Fruit fly (Drosophila melanogaster) whole organism, larva: ENCODE results near the gene CG14676.

Experiments used
- noc ChIP-seq: fragments of 200-800 bp; sonication (Bioruptor generic); optimal IDR thresholded peaks from 3 replicates; lab custom pipeline; 2019; ENCODE audit warnings: missing biosample characterization, mild to moderate bottlenecking, missing genetic modification characterization, moderate library complexity

CG14676 gene

dm6 chr3R:5841290-5841689 is 5.7 kb upstream of the CG14676 start:
- no peak for TF ChIP-seq noc (tag; lab: Kevin White, UChicago)

dm6 chr3R:5843516-5843915 is 3.5 kb upstream of the CG14676 start:
- TF ChIP-seq noc (tag; lab: Kevin White, UChicago) = no peak

dm6 chr3R:5853032-5853431 is 6.0 kb downstream of the CG14676 start, which contains the start of gene CG34287:
TSS of gene CG34287 (plus strand) at chr3R:5853332.
- TF ChIP-seq noc (tag; lab: Kevin White, UChicago) = no peak

DNA sequence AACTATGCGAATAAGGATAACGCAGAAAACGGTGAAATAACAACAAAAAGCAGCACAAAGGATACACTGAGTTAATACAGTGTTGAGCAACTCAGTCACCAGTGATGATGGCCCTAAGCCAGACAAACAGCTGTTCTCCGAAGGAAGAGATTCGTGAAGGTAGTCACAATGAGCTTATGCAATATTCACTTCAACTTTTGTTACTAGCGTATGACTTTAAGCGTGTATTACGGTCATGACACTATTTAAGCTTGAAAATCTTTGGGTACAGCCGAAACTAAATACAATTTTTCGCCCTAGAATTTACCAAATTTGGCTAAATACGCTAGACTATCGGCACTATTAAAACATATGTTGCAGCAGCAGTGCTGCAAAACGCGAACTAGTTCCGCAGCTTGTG is 9.2 kb downstream of the CG14676 start, which contains the start of the genes disp and ECSIT:
Gene disp, minus strand, starts transcription at position 97 of the 400 bp plus-strand sequence.
Gene ECSIT, plus strand, starts transcription at position 371 of the 400 bp plus-strand sequence.
- no peak for TF ChIP-seq noc (tag; lab: Kevin White, UChicago)

DNA sequence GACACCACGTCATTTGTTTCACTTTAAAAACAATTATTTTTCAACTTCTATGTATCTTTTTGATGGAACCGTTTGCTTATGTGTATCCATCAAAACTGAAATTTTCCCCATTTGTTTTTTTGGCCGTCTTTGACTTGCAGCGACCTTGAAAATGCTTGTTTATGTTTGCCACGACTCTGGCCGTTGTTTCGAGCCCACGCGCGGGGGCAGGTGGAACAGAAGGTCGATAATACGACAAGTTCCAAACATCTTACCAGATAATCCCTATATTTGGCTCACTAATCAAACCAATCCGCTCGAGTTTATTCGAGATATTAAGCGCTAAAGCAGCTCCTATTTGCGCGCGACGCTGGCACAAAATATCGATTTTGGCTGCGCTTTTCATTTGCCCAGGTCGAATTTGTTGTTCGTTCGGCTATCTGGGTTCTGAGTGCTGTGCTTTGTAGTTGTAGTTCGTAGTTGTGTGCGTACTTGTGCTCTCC is 13.8 kb downstream of the CG14676 start:
- TF ChIP-seq noc (tag; lab: Kevin White, UChicago) = no peak

DNA sequence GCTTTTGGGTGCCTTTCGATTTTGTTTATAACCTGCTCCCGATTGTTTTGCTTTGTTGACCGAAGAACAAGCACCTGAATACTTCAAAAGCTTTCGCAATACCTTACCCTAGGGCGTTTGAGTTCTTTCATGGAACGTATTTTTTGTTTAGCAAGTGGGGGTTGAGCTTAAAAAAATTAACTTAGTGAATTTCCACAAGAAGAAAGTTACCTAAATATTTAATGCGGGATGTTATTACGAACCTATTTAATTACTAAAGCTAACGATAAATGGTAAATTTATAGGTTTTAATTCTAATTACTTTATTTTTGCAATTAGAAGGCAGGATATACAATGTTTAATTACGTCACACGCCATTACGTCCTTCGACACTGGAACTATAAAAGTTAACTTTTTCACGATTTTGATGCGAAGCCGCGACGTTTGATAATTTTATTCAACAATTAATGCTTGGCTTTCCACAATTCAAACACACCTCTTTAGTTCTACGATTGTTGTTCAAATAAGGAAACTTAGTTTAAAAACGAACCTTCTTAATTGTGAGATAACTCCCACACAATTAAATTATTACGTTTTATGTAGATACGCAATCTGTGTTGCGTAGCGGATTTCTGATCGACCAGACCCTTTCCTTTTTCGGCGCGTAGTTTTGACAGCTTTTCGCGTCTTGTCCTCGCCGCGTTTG is 14.3 kb downstream of the CG14676 start:
- TF ChIP-seq noc (tag; lab: Kevin White, UChicago) = peak; percentile 56

DNA sequence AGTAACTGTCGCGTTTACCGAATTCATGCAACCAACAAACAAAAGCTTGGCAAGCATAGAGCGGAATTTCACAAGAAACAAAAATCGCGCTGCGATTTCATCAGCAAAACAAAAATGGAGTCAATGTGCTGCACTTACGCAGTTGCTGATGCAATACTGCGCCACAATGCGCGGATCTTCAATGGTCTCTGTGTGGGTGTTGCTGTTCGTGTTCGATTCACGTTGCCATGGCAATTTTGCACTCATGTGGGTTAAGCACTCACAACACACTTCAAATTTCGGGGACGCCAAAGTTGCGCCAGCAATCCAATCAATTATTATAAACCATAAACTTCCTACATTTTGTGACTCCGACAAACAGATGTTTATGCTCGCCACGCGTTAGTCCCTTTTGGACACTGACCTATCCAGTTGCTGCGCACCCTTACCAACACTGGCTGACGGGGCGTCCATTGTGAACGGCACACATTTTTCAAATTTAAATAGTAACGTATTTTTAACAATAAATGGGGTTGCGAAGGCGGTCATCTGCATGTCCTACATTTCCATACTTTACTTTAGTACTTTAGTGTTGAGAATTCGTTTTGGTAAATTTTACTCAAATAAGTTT is 15.1 kb downstream of the CG14676 start, which contains the start of gene CG2017:
Gene CG2017, minus strand, starts transcription at position 374 of the 610 bp plus-strand sequence.
- TF ChIP-seq noc (tag; lab: Kevin White, UChicago) = no peak

DNA sequence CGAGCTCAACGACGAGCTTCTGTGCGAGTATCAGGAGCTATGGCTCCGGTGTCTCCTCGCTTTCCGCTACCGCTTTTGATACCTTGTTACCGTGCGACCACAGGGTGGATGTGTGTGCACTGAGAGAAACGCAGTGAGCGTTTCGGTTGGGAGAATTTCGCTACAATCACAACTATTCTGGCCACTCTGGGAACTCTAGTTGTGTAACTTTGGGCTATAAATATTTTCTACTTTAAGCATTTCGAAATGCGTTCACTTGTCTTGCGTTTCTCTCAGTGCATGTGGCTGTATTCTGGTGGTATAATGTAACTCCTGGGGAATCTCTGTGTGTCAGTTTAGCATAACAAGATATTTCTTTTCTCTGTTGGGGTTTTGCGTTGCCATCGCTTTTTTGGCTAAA is 24.4 kb downstream of the CG14676 start:
- no peak for TF ChIP-seq noc (tag; lab: Kevin White, UChicago)

DNA sequence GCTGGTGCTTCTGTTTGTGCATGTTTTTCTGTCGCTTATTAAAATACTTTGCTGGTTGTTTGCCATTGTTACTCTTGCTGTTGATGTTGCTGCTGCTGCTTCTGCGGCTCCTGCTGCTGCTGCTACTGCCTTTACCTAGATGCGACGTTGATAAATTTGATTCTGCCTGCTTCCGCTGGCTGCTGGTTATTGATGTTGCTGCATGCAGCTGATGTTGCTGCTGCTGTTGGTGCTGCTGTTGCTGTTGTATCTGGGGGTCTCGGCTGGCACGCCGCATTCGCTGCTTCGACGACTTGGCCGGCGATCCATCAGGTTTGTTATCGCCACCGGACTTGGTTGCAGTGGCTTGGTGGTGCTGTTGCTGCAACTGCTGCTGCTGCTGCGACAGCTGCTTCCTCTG is 30.3 kb downstream of the CG14676 start:
- TF ChIP-seq noc (tag; lab: Kevin White, UChicago) = no peak

DNA sequence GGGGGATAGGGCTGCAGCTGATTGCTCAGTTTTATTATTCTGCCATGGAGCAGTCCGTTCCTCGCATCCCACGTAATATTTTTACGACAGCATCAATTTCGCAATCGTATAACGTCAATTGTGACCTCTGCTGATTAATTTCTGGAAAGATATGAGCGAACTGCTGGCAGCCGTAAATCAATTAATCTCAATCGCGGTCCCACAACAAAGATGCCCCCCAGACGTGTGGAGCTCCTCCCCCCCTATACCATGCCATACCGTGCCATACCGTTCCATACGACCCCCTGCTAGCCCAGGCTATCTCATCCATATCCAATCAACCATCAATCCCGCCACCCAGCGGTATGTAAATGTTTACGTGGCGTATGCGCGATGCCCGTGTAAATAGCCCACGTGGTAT is 34.3 kb downstream of the CG14676 start:
- no peak for TF ChIP-seq noc (tag; lab: Kevin White, UChicago)
